Worm (Caenorhabditis elegans) whole organism, mixed stage, embryonic: Measurements from ENCODE around the gene W02A2.5.

Experiments
- blmp-1 ChIP-seq: fragments of 150-350 bp; optimal IDR thresholded peaks from 2 replicates; lab custom pipeline; 2014; ENCODE audit warnings: missing biosample characterization, missing genetic modification characterization
- drap-1 ChIP-seq: fragments of 200-800 bp; sonication (Bioruptor generic); optimal IDR thresholded peaks from 3 replicates; lab custom pipeline; 2018; ENCODE audit warnings: mild to moderate bottlenecking, missing genetic modification characterization, missing compliant biosample characterization
- elt-1 ChIP-seq: sonication (generic microtip); optimal IDR thresholded peaks from 2 replicates; lab custom pipeline; 2017; ENCODE audit warnings: missing genetic modification characterization, mild to moderate bottlenecking, missing compliant biosample characterization, antibody characterized with exemption, moderate library complexity, borderline replicate concordance; ENCODE audit not compliant: insufficient read depth
- lin-13 ChIP-seq: fragments of 150-350 bp; optimal IDR thresholded peaks from 2 replicates; lab custom pipeline; 2014; ENCODE audit warnings: missing biosample characterization, missing genetic modification characterization
- lsy-2 ChIP-seq: fragments of 150-350 bp; optimal IDR thresholded peaks from 2 replicates; lab custom pipeline; 2014; ENCODE audit warnings: missing biosample characterization, missing genetic modification characterization
- mep-1 ChIP-seq: fragments of 150-350 bp; optimal IDR thresholded peaks from 2 replicates; lab custom pipeline; 2017; ENCODE audit warnings: missing biosample characterization, missing genetic modification reagents, missing genetic modification characterization, inconsistent platforms
- mls-2 ChIP-seq: sonication (generic microtip); optimal IDR thresholded peaks from 2 replicates; lab custom pipeline; 2016; ENCODE audit warnings: mild to moderate bottlenecking, missing genetic modification characterization, moderate library complexity, missing compliant biosample characterization
- nhr-12 ChIP-seq: fragments of 150-350 bp; optimal IDR thresholded peaks from 2 replicates; lab custom pipeline; 2014; ENCODE audit warnings: missing biosample characterization, missing genetic modification characterization
- sptf-1 ChIP-seq: sonication (generic microtip); optimal IDR thresholded peaks from 2 replicates; lab custom pipeline; 2017; ENCODE audit warnings: mild to moderate bottlenecking, missing genetic modification characterization, moderate library complexity, missing compliant biosample characterization
- unc-62 ChIP-seq: fragments of 150-350 bp; optimal IDR thresholded peaks from 2 replicates; lab custom pipeline; 2014; ENCODE audit warnings: missing biosample characterization, missing genetic modification reagents, missing genetic modification characterization

DNA sequence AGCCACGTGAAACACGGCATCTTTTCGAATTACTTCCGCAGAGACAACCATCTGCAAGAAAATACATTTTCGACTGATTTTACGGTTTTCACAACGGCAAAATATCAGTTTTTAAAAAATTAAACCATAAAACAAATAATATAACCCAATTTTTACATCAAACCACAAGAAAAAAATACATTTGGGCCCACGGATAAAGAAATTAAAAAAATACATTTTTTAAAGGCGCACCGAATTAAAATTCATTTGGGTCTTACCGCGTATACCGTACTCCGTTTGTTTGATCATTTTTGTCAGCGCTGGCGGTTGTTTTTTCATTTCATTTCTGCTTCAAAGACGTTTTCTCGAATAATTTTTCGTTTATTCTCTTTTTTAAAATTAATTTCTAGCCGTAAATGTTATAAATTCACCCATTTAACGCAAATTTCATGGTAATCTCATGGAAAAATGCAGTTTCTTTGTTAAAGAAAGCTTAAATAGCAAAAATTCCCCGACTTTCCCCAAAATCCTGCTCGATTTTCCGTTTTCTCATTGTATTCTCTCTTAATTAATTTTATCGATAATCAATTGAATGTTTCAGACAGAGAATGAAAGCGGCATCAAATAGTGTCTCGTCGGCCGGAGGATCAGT, 10.6 kb downstream of the W02A2.5 start, which contains the start of the genes rec-8 and mex-5:
- no peak for TF ChIP-seq mep-1 (tag; lab: Kevin White, UChicago)
- no peak for TF ChIP-seq elt-1 (tag; lab: Kevin White, UChicago)
- TF ChIP-seq blmp-1 (tag; lab: Kevin White, UChicago), result no peak
- no peak for TF ChIP-seq unc-62 (GFP tag; lab: Kevin White, UChicago)
- TF ChIP-seq drap-1 (GFP tag; lab: Kevin White, UChicago), result no peak
- TF ChIP-seq nhr-12, result no peak
- TF ChIP-seq lsy-2 (tag; lab: Kevin White, UChicago), result peak; percentile 74
- TF ChIP-seq sptf-1 (tag; lab: Kevin White, UChicago), result no peak
- TF ChIP-seq lin-13 (tag; lab: Kevin White, UChicago), result no peak
- TF ChIP-seq mls-2, result no peak
